Worm (Caenorhabditis elegans): ENCODE measurements around the gene D1025.1.

ce11 chrX:14499830-14500409, 20.6 kb upstream of the D1025.1 start:
- TF ChIP-seq ceh-36 (tag; optimal IDR thresholded peaks at IDR 0.05) = no peak
- TF ChIP-seq ama-1 (optimal IDR thresholded peaks at IDR 0.05) = no peak
- no peak for TF ChIP-seq hmbx-1 (tag; optimal IDR thresholded peaks at IDR 0.05)
- no peak for TF ChIP-seq tra-4 (tag; optimal IDR thresholded peaks at IDR 0.05)
- TF ChIP-seq F13C5.2 (tag; optimal IDR thresholded peaks at IDR 0.05) = no peak
- TF ChIP-seq flt-1 (GFP tag; IDR thresholded peaks at IDR 0.05) = no peak
- no peak for TF ChIP-seq hnd-1 (tag; optimal IDR thresholded peaks at IDR 0.05)
- TF ChIP-seq B0310.2 (tag; optimal IDR thresholded peaks at IDR 0.05) = no peak
